Worm (Caenorhabditis elegans): Measurements from ENCODE around the gene Y57G7A.11.

Y57G7A.11 gene

ce11 chrII:1237845-1238244 is 38.8 kb downstream of the Y57G7A.11 start (continued):
- TF ChIP-seq ctbp-1 (GFP tag; IDR thresholded peaks at IDR 0.05), result peak; percentile 71
- peak; percentile 89 for TF ChIP-seq egl-43 (GFP tag; IDR thresholded peaks at IDR 0.05)
- TF ChIP-seq madf-5 (GFP tag; IDR thresholded peaks at IDR 0.05), result 0 out of 4 replicates have a peak, but pooled peaks of 1 of the 2 experiments have one; percentile 18
- TF ChIP-seq D1046.2 (GFP tag; IDR thresholded peaks at IDR 0.05), result no peak
- TF ChIP-seq zfp-2 (tag; optimal IDR thresholded peaks at IDR 0.05), result no peak
- 0 out of 2 replicates have a peak, but pooled peaks have one; percentile 20 for TF ChIP-seq php-3 (GFP tag; IDR thresholded peaks at IDR 0.05)
- TF ChIP-seq dmd-8 (GFP tag; IDR thresholded peaks at IDR 0.05), result no peak
- peak; percentile 8 for TF ChIP-seq dve-1 (tag; optimal IDR thresholded peaks at IDR 0.05; ENCODE audit: insufficient read depth)
- no peak for TF ChIP-seq jun-1 (tag; optimal IDR thresholded peaks at IDR 0.05)
- TF ChIP-seq lin-29 (GFP tag; IDR thresholded peaks at IDR 0.05), result peak; percentile 43; the same call in 1 of the 2 replicates
- TF ChIP-seq snpc-4 (tag; optimal IDR thresholded peaks at IDR 0.05), result no peak
- TF ChIP-seq dmd-6 (GFP tag; IDR thresholded peaks at IDR 0.05), result peak; percentile 29; the same call in 1 of the 2 replicates
- TF ChIP-seq F10B5.3 (tag; optimal IDR thresholded peaks at IDR 0.05), result no peak
- TF ChIP-seq ceh-82 (tag; optimal IDR thresholded peaks at IDR 0.05), result no peak
- peak; percentile 99 for TF ChIP-seq madf-9 (GFP tag; conservative IDR thresholded peaks at IDR 0.05)
- 0 out of 2 replicates have a peak, but pooled peaks have one; percentile 7 for TF ChIP-seq nhr-42 (GFP tag; IDR thresholded peaks at IDR 0.05)
- peak; percentile 89 for TF ChIP-seq hlh-11 (tag; optimal IDR thresholded peaks at IDR 0.05)
- TF ChIP-seq unc-62 (GFP tag; optimal IDR thresholded peaks at IDR 0.05 in 1 of 2), result peak in 1 of 2 experiments; percentile 99
- no peak for TF ChIP-seq unc-62 (tag; optimal IDR thresholded peaks at IDR 0.05)
- peak; percentile 22; the same call in 1 of the 2 replicates for TF ChIP-seq lin-38 (GFP tag; IDR thresholded peaks at IDR 0.05)
- peak; percentile 50 for TF ChIP-seq mep-1 (tag; optimal IDR thresholded peaks at IDR 0.05)
- peak; percentile 100 for TF ChIP-seq set-16 (GFP tag; IDR thresholded peaks at IDR 0.05)
- peak; percentile 70 for TF ChIP-seq pha-4 (GFP tag; IDR thresholded peaks at IDR 0.05)
- TF ChIP-seq pha-4 (tag; optimal IDR thresholded peaks at IDR 0.05), result no peak
- TF ChIP-seq saeg-2 (GFP tag; IDR thresholded peaks at IDR 0.05), result no peak
- TF ChIP-seq daf-19 (GFP tag; conservative IDR thresholded peaks at IDR 0.05), result no peak
- TF ChIP-seq arid-1 (GFP tag; conservative IDR thresholded peaks at IDR 0.05), result peak; percentile 69
- no peak for TF ChIP-seq R02D3.7 (tag; optimal IDR thresholded peaks at IDR 0.05)
- peak; percentile 58 for TF ChIP-seq spr-3 (GFP tag; optimal IDR thresholded peaks at IDR 0.05)
- peak; percentile 60 for TF ChIP-seq hlh-30 (tag; optimal IDR thresholded peaks at IDR 0.05; ENCODE audit: insufficient read depth)
- peak; percentile 55 to 72 for TF ChIP-seq mdl-1 (tag; optimal IDR thresholded peaks at IDR 0.05)
- no peak for TF ChIP-seq nhr-77 (tag; optimal IDR thresholded peaks at IDR 0.05)

- TF ChIP-seq madf-9 (GFP tag; conservative IDR thresholded peaks at IDR 0.05) (peak; percentile 31; the same call in 1 of the 2 replicates), hlh-30 (tag; optimal IDR thresholded peaks at IDR 0.05; ENCODE audit: insufficient read depth) (peak; percentile 43), hlh-11 (tag; optimal IDR thresholded peaks at IDR 0.05) (peak; percentile 38), mdl-1 (tag; optimal IDR thresholded peaks at IDR 0.05) (peak in 1 of 2 experiments; percentile 15), nhr-48 (tag; optimal IDR thresholded peaks at IDR 0.05) (no peak), mes-2 (tag; optimal IDR thresholded peaks at IDR 0.05; ENCODE audit: poor library complexity, severe bottlenecking) (peak; percentile 32), arid-1 (GFP tag; conservative IDR thresholded peaks at IDR 0.05) (no peak), mxl-3 (GFP tag; optimal IDR thresholded peaks at IDR 0.05) (peak; percentile 42), nhr-6 (tag; optimal IDR thresholded peaks at IDR 0.05) (peak; percentile 33), nhr-28 (tag; optimal IDR thresholded peaks at IDR 0.05) (peak; percentile 17), mep-1 (tag; optimal IDR thresholded peaks at IDR 0.05) (peak; percentile 7), snpc-4 (tag; optimal IDR thresholded peaks at IDR 0.05) (no peak)
Observed at ce11 chrII:1236479-1236878, 40.2 kb downstream of the Y57G7A.11 start.

- TF ChIP-seq set-16 (GFP tag; IDR thresholded peaks at IDR 0.05) (peak; percentile 92), F44E2.7 (GFP tag; IDR thresholded peaks at IDR 0.05) (no peak)
Observed at ce11 chrII:1236003-1236402, 40.7 kb downstream of the Y57G7A.11 start.

Measured in whole organism, L4 larva.